Worm (Caenorhabditis elegans) whole organism, early embryonic: ENCODE results near the gene F57A8.1.

Source experiments
- B0310.2 ChIP-seq: sonication (generic microtip); optimal IDR thresholded peaks from 2 replicates; lab custom pipeline; 2016; ENCODE audit warnings: mild to moderate bottlenecking, missing genetic modification characterization, missing compliant biosample characterization
- aly-1 ChIP-seq: sonication (generic microtip); optimal IDR thresholded peaks from 2 replicates; lab custom pipeline; 2016; ENCODE audit warnings: missing genetic modification characterization, missing compliant biosample characterization
- ama-1 ChIP-seq: fragments of 150-350 bp; optimal IDR thresholded peaks from 2 replicates; lab custom pipeline; 2014
- ets-7 ChIP-seq: sonication (generic microtip); optimal IDR thresholded peaks from 2 replicates; lab custom pipeline; 2016; ENCODE audit warnings: missing genotype, missing genetic modification characterization, missing compliant biosample characterization
- hmbx-1 ChIP-seq: sonication (generic microtip); optimal IDR thresholded peaks from 2 replicates; lab custom pipeline; 2016; ENCODE audit warnings: mild to moderate bottlenecking, missing genetic modification characterization, missing compliant biosample characterization
- hmg-4 ChIP-seq: fragments of 200-800 bp; sonication (Bioruptor generic); optimal IDR thresholded peaks from 2 replicates; lab custom pipeline; 2018; ENCODE audit warnings: mild to moderate bottlenecking, missing genetic modification characterization, missing compliant biosample characterization
- hnd-1 ChIP-seq: sonication (generic microtip); optimal IDR thresholded peaks from 2 replicates; lab custom pipeline; 2016; ENCODE audit warnings: missing genetic modification characterization, missing compliant biosample characterization
- pes-1 ChIP-seq: fragments of 200-800 bp; sonication (Bioruptor generic); IDR thresholded peaks from 2 replicates; pipeline ENCODE4 v1.3.6; 2022; ENCODE audit warnings: missing genetic modification reagents, missing genetic modification characterization, missing compliant biosample characterization
- sea-1 ChIP-seq: fragments of 200-800 bp; sonication (Bioruptor generic); conservative IDR thresholded peaks from 2 replicates; pipeline ENCODE4 v1.3.6; 2022; ENCODE audit warnings: missing genetic modification characterization, missing compliant biosample characterization
- tbx-37 ChIP-seq: fragments of 200-800 bp; sonication (Bioruptor generic); conservative IDR thresholded peaks from 2 replicates; pipeline ENCODE4 v1.3.6; 2022; ENCODE audit warnings: missing genetic modification reagents, missing genetic modification characterization, missing compliant biosample characterization

ce11 chrV:10047189-10047588 is 10.0 kb downstream of the F57A8.1 start:
- no peak for TF ChIP-seq ama-1 (lab: Kevin White, UChicago)
- TF ChIP-seq aly-1 (tag; lab: Kevin White, UChicago), result no peak
- no peak for TF ChIP-seq tbx-37 (GFP tag; lab: Robert Waterston, UW)
- no peak for TF ChIP-seq sea-1 (GFP tag; lab: Robert Waterston, UW)
- TF ChIP-seq pes-1 (GFP tag; lab: Robert Waterston, UW), result no peak
- no peak for TF ChIP-seq hmbx-1
- no peak for TF ChIP-seq hnd-1 (tag; lab: Kevin White, UChicago)
- no peak for TF ChIP-seq ets-7 (tag; lab: Kevin White, UChicago)
- no peak for TF ChIP-seq B0310.2 (tag; lab: Kevin White, UChicago)
- TF ChIP-seq hmg-4, result no peak
